Worm (Caenorhabditis elegans) whole organism, midembryonic: ENCODE measurements around the gene math-1.

Experiments used
- flt-1 ChIP-seq: fragments of 200-800 bp; sonication (Bioruptor generic); IDR thresholded peaks from 2 replicates; pipeline ENCODE4 v1.3.6; 2022; ENCODE audit warnings: missing genetic modification characterization, missing compliant biosample characterization
- klf-2 ChIP-seq: fragments of 200-800 bp; sonication (Bioruptor generic); conservative IDR thresholded peaks from 2 replicates; pipeline ENCODE4 v1.3.6; 2022; ENCODE audit warnings: missing genetic modification reagents, missing genetic modification characterization, missing compliant biosample characterization
- med-1 ChIP-seq: sonication (generic microtip); optimal IDR thresholded peaks from 2 replicates; lab custom pipeline; 2017; ENCODE audit warnings: missing genetic modification characterization, mild to moderate bottlenecking, missing compliant biosample characterization, antibody characterized with exemption, missing genetic modification reagents; ENCODE audit not compliant: insufficient read depth
- ztf-23 ChIP-seq: fragments of 200-800 bp; sonication (Bioruptor generic); IDR thresholded peaks from 2 replicates; pipeline ENCODE4 v1.3.6; 2022; ENCODE audit warnings: missing genetic modification reagents, missing genetic modification characterization, missing compliant biosample characterization
- ztf-29 ChIP-seq: fragments of 200-800 bp; sonication (Bioruptor generic); IDR thresholded peaks from 2 replicates; pipeline ENCODE4 v1.3.6; 2022; ENCODE audit warnings: missing genetic modification reagents, missing genetic modification characterization, missing compliant biosample characterization

ce11 chrII:2087206-2087605 lies 40.8 kb upstream of the math-1 start:
- TF ChIP-seq klf-2 (GFP tag; lab: Robert Waterston, UW): no peak
- TF ChIP-seq ztf-23: no peak
- TF ChIP-seq flt-1 (GFP tag; lab: Robert Waterston, UW): no peak
- TF ChIP-seq med-1 (GFP tag; lab: Kevin White, UChicago): no peak
- TF ChIP-seq ztf-29 (GFP tag; lab: Robert Waterston, UW): no peak
